Worm (Caenorhabditis elegans): ENCODE data around the gene egg-2.

Gene egg-2

ce11 chrIII:7064185-7064584, 3.8 kb upstream of the egg-2 start, which contains the start of gene R01H2.4:
R01H2.4 (minus strand) TSS chrIII:7064285.
- TF ChIP-seq sox-4 (tag; optimal IDR thresholded peaks at IDR 0.05), result no peak
- TF ChIP-seq pag-3 (tag; optimal IDR thresholded peaks at IDR 0.05; ENCODE audit: borderline replicate concordance, insufficient read depth), result no peak
- TF ChIP-seq tlp-1 (tag; optimal IDR thresholded peaks at IDR 0.05), result no peak
- no peak for TF ChIP-seq nhr-11 (tag; optimal IDR thresholded peaks at IDR 0.05)
- no peak for TF ChIP-seq C04F5.9 (tag; optimal IDR thresholded peaks at IDR 0.05)

- TF ChIP-seq hlh-4 (tag; optimal IDR thresholded peaks at IDR 0.05) (no peak), tbx-2 (tag; optimal IDR thresholded peaks at IDR 0.05) (no peak), nhr-71 (tag; optimal IDR thresholded peaks at IDR 0.05) (no peak), nhr-90 (tag; optimal IDR thresholded peaks at IDR 0.05; ENCODE audit: poor library complexity) (no peak), sox-4 (tag; optimal IDR thresholded peaks at IDR 0.05) (no peak), ceh-63 (GFP tag; optimal IDR thresholded peaks at IDR 0.05) (no peak), fkh-10 (GFP tag; optimal IDR thresholded peaks at IDR 0.05) (no peak), Y116A8C.19 (tag; optimal IDR thresholded peaks at IDR 0.05; ENCODE audit: borderline replicate concordance) (no peak), vab-15 (tag; optimal IDR thresholded peaks at IDR 0.05) (no peak), sptf-1 (tag; optimal IDR thresholded peaks at IDR 0.05) (no peak), lin-15B (tag; optimal IDR thresholded peaks at IDR 0.05) (no peak), pag-3 (tag; optimal IDR thresholded peaks at IDR 0.05; ENCODE audit: borderline replicate concordance, insufficient read depth) (no peak), C34B4.2 (tag; optimal IDR thresholded peaks at IDR 0.05) (no peak), jun-1 (tag; optimal IDR thresholded peaks at IDR 0.05) (no peak), nhr-11 (tag; optimal IDR thresholded peaks at IDR 0.05) (no peak), fkh-4 (tag; optimal IDR thresholded peaks at IDR 0.05; ENCODE audit: borderline replicate concordance) (no peak), nhr-20 (tag; optimal IDR thresholded peaks at IDR 0.05) (no peak), nhr-84 (tag; optimal IDR thresholded peaks at IDR 0.05) (no peak), lsy-2 (tag; optimal IDR thresholded peaks at IDR 0.05) (no peak)
These were observed 2.7 kb upstream of the egg-2 start for ce11 chrIII:7063061-7063460.

ce11 chrIII:7062580-7062979, 2.2 kb upstream of the egg-2 start, which contains the start of gene R01H2.1:
R01H2.1 (plus strand) TSS chrIII:7062880.
- no peak for TF ChIP-seq hpl-2 (GFP tag; optimal IDR thresholded peaks at IDR 0.05)
- TF ChIP-seq xbp-1 (tag; optimal IDR thresholded peaks at IDR 0.05), result no peak
- no peak for TF ChIP-seq vab-15 (tag; optimal IDR thresholded peaks at IDR 0.05)
- TF ChIP-seq jun-1 (tag; optimal IDR thresholded peaks at IDR 0.05), result no peak
- no peak for TF ChIP-seq ceh-88 (GFP tag; IDR thresholded peaks at IDR 0.05)
- no peak for TF ChIP-seq irx-1 (tag; optimal IDR thresholded peaks at IDR 0.05)
- no peak for TF ChIP-seq nhr-85 (tag)
- no peak for TF ChIP-seq lin-15B (tag; optimal IDR thresholded peaks at IDR 0.05)
- no peak for TF ChIP-seq nhr-12 (tag; optimal IDR thresholded peaks at IDR 0.05)
- TF ChIP-seq lin-14 (GFP tag; optimal IDR thresholded peaks at IDR 0.05), result no peak
- no peak for TF ChIP-seq ceh-63 (GFP tag; optimal IDR thresholded peaks at IDR 0.05)
- no peak for TF ChIP-seq alr-1 (tag; optimal IDR thresholded peaks at IDR 0.05; ENCODE audit: borderline replicate concordance)
- no peak for TF ChIP-seq nhr-84 (tag; optimal IDR thresholded peaks at IDR 0.05)

ce11 chrIII:7056241-7056640, 4.1 kb downstream of the egg-2 start, which contains the start of gene R01H2.2:
R01H2.2 (plus strand) TSS chrIII:7056541.
- TF ChIP-seq elt-3 (tag; optimal IDR thresholded peaks at IDR 0.05) (no peak), irx-1 (tag; optimal IDR thresholded peaks at IDR 0.05) (no peak), dpl-1 (GFP tag; optimal IDR thresholded peaks at IDR 0.05) (no peak), nhr-47 (tag; optimal IDR thresholded peaks at IDR 0.05) (no peak), lin-15B (tag; optimal IDR thresholded peaks at IDR 0.05) (no peak), nhr-237 (tag; optimal IDR thresholded peaks at IDR 0.05) (no peak), Y116A8C.19 (tag; optimal IDR thresholded peaks at IDR 0.05; ENCODE audit: borderline replicate concordance) (no peak), mep-1 (tag; optimal IDR thresholded peaks at IDR 0.05) (no peak), blmp-1 (tag; optimal IDR thresholded peaks at IDR 0.05) (no peak), nhr-85 (tag) (no peak)

Measured in whole organism, L1 larva.